Worm (Caenorhabditis elegans) whole organism, L1 larva: ENCODE results near the gene Y38H6C.13.
"Not testable (repeated sequence)": the region's sequence is repeated elsewhere in the genome, so short reads cannot be mapped to it uniquely, and the experiment has no call there.

ENCODE experiments used
- C16A3.4 ChIP-seq: fragments of 150-350 bp; optimal IDR thresholded peaks from 2 replicates; lab custom pipeline; 2014; ENCODE audit warnings: missing biosample characterization, missing genetic modification characterization
- aha-1 ChIP-seq: fragments of 150-350 bp; optimal IDR thresholded peaks from 2 replicates; lab custom pipeline; 2014; ENCODE audit warnings: missing biosample characterization, missing genetic modification characterization
- alr-1 ChIP-seq: fragments of 200-800 bp; sonication (Bioruptor generic); optimal IDR thresholded peaks from 2 replicates; lab custom pipeline; 2018; ENCODE audit warnings: borderline replicate concordance, mild to moderate bottlenecking, missing genetic modification characterization, missing compliant biosample characterization
- aly-2 ChIP-seq: fragments of 150-350 bp; optimal IDR thresholded peaks from 2 replicates; lab custom pipeline; 2014; ENCODE audit warnings: missing biosample characterization, missing genetic modification characterization
- blmp-1 ChIP-seq: fragments of 150-350 bp; optimal IDR thresholded peaks from 2 replicates; lab custom pipeline; 2014; ENCODE audit warnings: missing biosample characterization, missing genetic modification characterization
- ceh-63 ChIP-seq: fragments of 200-800 bp; sonication (Bioruptor generic); optimal IDR thresholded peaks from 2 replicates; lab custom pipeline; 2018; ENCODE audit warnings: mild to moderate bottlenecking, missing genetic modification characterization, missing compliant biosample characterization
- ces-1 ChIP-seq: fragments of 150-350 bp; optimal IDR thresholded peaks from 2 replicates; lab custom pipeline; 2014; ENCODE audit warnings: missing biosample characterization, missing genetic modification reagents, missing genetic modification characterization
- dpl-1 ChIP-seq, 3 experiments: fragments of 150-350 bp in 2 of 3; sonication (generic microtip) in 1 of 3; optimal IDR thresholded peaks; 2 replicates each; lab custom pipeline; 2014 to 2017; ENCODE audit warnings: missing biosample characterization in 3 of 3, missing genetic modification characterization in 3 of 3, missing genetic modification reagents in 3 of 3
- dsc-1 ChIP-seq: sonication (generic microtip); optimal IDR thresholded peaks from 2 replicates; lab custom pipeline; 2016; ENCODE audit warnings: mild to moderate bottlenecking, missing genetic modification characterization, missing compliant biosample characterization
- efl-1 ChIP-seq, 4 experiments: fragments of 150-350 bp; optimal IDR thresholded peaks in 3 of 4; peaks in 1 of 4; 1 replicate in 1 of 4; 2 replicates in 3 of 4; lab custom pipeline; 2014; ENCODE audit warnings: missing biosample characterization in 2 of 4, missing genetic modification characterization in 2 of 4, missing genetic modification reagents in 2 of 4
- efl-3 ChIP-seq: fragments of 200-800 bp; sonication (Bioruptor generic); optimal IDR thresholded peaks from 2 replicates; lab custom pipeline; 2018; ENCODE audit warnings: mild to moderate bottlenecking, missing genetic modification characterization, missing compliant biosample characterization
- ets-5 ChIP-seq: fragments of 200-800 bp; sonication (Bioruptor generic); IDR thresholded peaks from 2 replicates; pipeline ENCODE4 v1.3.6; 2022; ENCODE audit warnings: missing genetic modification characterization, missing compliant biosample characterization
- hlh-17 ChIP-seq: fragments of 200-800 bp; sonication (Bioruptor generic); optimal IDR thresholded peaks from 2 replicates; lab custom pipeline; 2018; ENCODE audit warnings: missing genetic modification characterization, mild to moderate bottlenecking, missing compliant biosample characterization, moderate library complexity, borderline replicate concordance
- hpl-2 ChIP-seq: fragments of 150-350 bp; optimal IDR thresholded peaks from 2 replicates; lab custom pipeline; 2014; ENCODE audit warnings: missing biosample characterization, missing genetic modification reagents, missing genetic modification characterization
- irx-1 ChIP-seq: sonication (generic microtip); optimal IDR thresholded peaks from 2 replicates; lab custom pipeline; 2016; ENCODE audit warnings: missing genetic modification characterization, missing compliant biosample characterization
- jun-1 ChIP-seq: fragments of 150-350 bp; optimal IDR thresholded peaks from 2 replicates; lab custom pipeline; 2014; ENCODE audit warnings: missing biosample characterization, missing genetic modification reagents, missing genetic modification characterization
- lin-14 ChIP-seq: fragments of 200-800 bp; sonication (Bioruptor generic); optimal IDR thresholded peaks from 2 replicates; lab custom pipeline; 2018; ENCODE audit warnings: mild to moderate bottlenecking, missing genetic modification characterization, moderate library complexity, missing compliant biosample characterization
- lin-15B ChIP-seq: fragments of 150-350 bp; sonication (generic microtip); optimal IDR thresholded peaks from 3 replicates; lab custom pipeline; 2014; ENCODE audit warnings: missing biosample characterization, missing genetic modification characterization
- nhr-12 ChIP-seq: sonication (generic microtip); optimal IDR thresholded peaks from 2 replicates; lab custom pipeline; 2017; ENCODE audit warnings: missing biosample characterization, missing genetic modification characterization
- nhr-19 ChIP-seq: fragments of 200-800 bp; sonication (Bioruptor generic); conservative IDR thresholded peaks from 2 replicates; pipeline ENCODE4 v1.3.6; 2022; ENCODE audit warnings: missing genetic modification characterization, missing compliant biosample characterization
- nhr-20 ChIP-seq: sonication (generic microtip); optimal IDR thresholded peaks from 2 replicates; lab custom pipeline; 2016; ENCODE audit warnings: mild to moderate bottlenecking, missing genetic modification characterization, missing compliant biosample characterization
- nhr-237 ChIP-seq: fragments of 150-350 bp; optimal IDR thresholded peaks from 2 replicates; lab custom pipeline; 2014; ENCODE audit warnings: missing biosample characterization, missing genetic modification characterization
- nhr-47 ChIP-seq: sonication (generic microtip); optimal IDR thresholded peaks from 2 replicates; lab custom pipeline; 2016; ENCODE audit warnings: mild to moderate bottlenecking, missing genetic modification characterization, moderate library complexity, missing compliant biosample characterization
- nhr-71 ChIP-seq: sonication (generic microtip); optimal IDR thresholded peaks from 2 replicates; lab custom pipeline; 2016; ENCODE audit warnings: mild to moderate bottlenecking, missing genetic modification characterization, moderate library complexity, missing compliant biosample characterization
- nhr-85 ChIP-seq: sonication (generic microtip); peaks from one replicate; lab custom pipeline; 2016; ENCODE audit warnings: missing genetic modification characterization, inconsistent platforms, missing compliant biosample characterization
- pag-3 ChIP-seq: sonication (generic microtip); optimal IDR thresholded peaks from 2 replicates; lab custom pipeline; 2017; ENCODE audit warnings: missing genetic modification characterization, mild to moderate bottlenecking, missing compliant biosample characterization, antibody characterized with exemption, borderline replicate concordance; ENCODE audit not compliant: insufficient read depth
- pax-3 ChIP-seq: fragments of 200-800 bp; sonication (Bioruptor generic); optimal IDR thresholded peaks from 2 replicates; lab custom pipeline; 2018; ENCODE audit warnings: mild to moderate bottlenecking, missing genetic modification characterization, moderate library complexity, missing compliant biosample characterization
- pqm-1 ChIP-seq: sonication (generic microtip); optimal IDR thresholded peaks from 3 replicates; lab custom pipeline; 2017; ENCODE audit warnings: missing biosample characterization, missing genetic modification characterization
- rnt-1 ChIP-seq: sonication (generic microtip); optimal IDR thresholded peaks from 2 replicates; lab custom pipeline; 2016; ENCODE audit warnings: mild to moderate bottlenecking, missing genetic modification characterization, moderate library complexity, missing compliant biosample characterization
- skn-1 ChIP-seq: fragments of 150-350 bp; optimal IDR thresholded peaks from 2 replicates; lab custom pipeline; 2014; ENCODE audit warnings: missing biosample characterization, missing genetic modification characterization
- snpc-4 ChIP-seq: fragments of 150-350 bp; optimal IDR thresholded peaks from 2 replicates; lab custom pipeline; 2014; ENCODE audit warnings: missing biosample characterization, missing genetic modification characterization
- sptf-1 ChIP-seq: fragments of 150-350 bp; optimal IDR thresholded peaks from 2 replicates; lab custom pipeline; 2014; ENCODE audit warnings: missing biosample characterization, missing genetic modification characterization
- unc-62 ChIP-seq: fragments of 150-350 bp; optimal IDR thresholded peaks from 2 replicates; lab custom pipeline; 2014; ENCODE audit warnings: missing biosample characterization, missing genetic modification reagents, missing genetic modification characterization
- unc-86 ChIP-seq: sonication (generic microtip); optimal IDR thresholded peaks from 2 replicates; lab custom pipeline; 2016; ENCODE audit warnings: missing genetic modification characterization, missing compliant biosample characterization
- unc-98 ChIP-seq: fragments of 200-800 bp; sonication (Bioruptor generic); IDR thresholded peaks from 2 replicates; pipeline ENCODE4 v1.3.6; 2022; ENCODE audit warnings: missing genetic modification characterization, missing compliant biosample characterization
- vab-15 ChIP-seq: sonication (generic microtip); optimal IDR thresholded peaks from 2 replicates; lab custom pipeline; 2017; ENCODE audit warnings: missing genotype, mild to moderate bottlenecking, missing genetic modification characterization, missing compliant biosample characterization
- zip-4 ChIP-seq: fragments of 200-800 bp; sonication (Bioruptor generic); optimal IDR thresholded peaks from 2 replicates; lab custom pipeline; 2018; ENCODE audit warnings: mild to moderate bottlenecking, missing genetic modification characterization, moderate library complexity, missing compliant biosample characterization
- ztf-11 ChIP-seq, 2 experiments: sonication (generic microtip); optimal IDR thresholded peaks; 2 replicates each; lab custom pipeline; 2016 to 2017; ENCODE audit warnings: missing genetic modification characterization in 2 of 2, missing biosample characterization in 1 of 2, missing compliant biosample characterization in 1 of 2
- ztf-4 ChIP-seq: fragments of 150-350 bp; optimal IDR thresholded peaks from 2 replicates; lab custom pipeline; 2014; ENCODE audit warnings: missing biosample characterization, missing genetic modification characterization

Gene Y38H6C.13

DNA sequence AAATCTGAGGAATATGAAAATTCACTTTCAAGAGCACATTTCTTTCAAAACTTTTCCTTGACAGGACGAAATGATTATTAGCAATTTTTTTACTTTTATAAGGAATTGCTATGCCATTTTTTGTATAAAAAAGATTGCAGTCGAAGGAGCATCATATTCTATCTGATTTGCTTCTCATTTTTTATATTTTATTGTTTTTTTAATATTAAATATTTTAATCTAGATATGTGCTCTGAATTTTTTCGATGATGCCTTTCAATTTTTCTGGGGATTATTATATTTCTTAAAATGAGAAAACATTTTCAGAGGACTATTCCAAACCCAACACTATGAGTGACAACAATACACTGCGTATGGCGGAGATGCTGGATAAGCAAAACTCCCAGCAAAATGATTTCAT is 36.5 kb downstream of the Y38H6C.13 start, which contains the start of gene F26F2.13:
F26F2.13 (plus strand) TSS at position 301 of the 400 bp plus-strand sequence.
- not testable (repeated sequence) for TF ChIP-seq ceh-63 (GFP tag; lab: Kevin White, UChicago); dpl-1 (GFP tag; optimal IDR thresholded peaks at IDR 0.05; lab: Kevin White, UChicago); lin-14

DNA sequence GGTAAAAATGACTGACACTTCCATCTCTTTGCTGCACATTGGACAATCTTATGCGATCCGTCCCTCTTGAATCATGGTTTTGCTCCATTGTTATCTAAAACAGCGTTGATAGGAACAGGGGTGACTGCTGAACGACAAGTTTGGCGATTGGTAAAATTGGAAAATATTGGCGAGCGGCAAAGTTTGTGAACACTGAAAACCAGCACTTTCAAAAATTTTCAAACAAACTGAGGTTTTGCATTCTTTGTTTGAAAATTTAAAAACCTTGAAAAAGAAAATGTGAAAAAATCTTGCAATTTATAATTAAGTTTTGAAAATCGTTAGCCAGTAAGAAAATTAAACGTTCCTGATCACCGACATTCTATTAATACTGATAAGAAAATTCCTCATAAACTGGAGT is 38.9 kb downstream of the Y38H6C.13 start, which contains the start of gene F26F2.3:
F26F2.3 (minus strand) TSS at position 101 of the 400 bp plus-strand sequence.
- TF ChIP-seq jun-1 (tag; lab: Kevin White, UChicago) (no peak), unc-86 (tag; lab: Kevin White, UChicago) (no peak), lin-15B (no peak), nhr-19 (no peak), nhr-20 (no peak), nhr-237 (tag; lab: Kevin White, UChicago) (no peak), irx-1 (tag; lab: Kevin White, UChicago) (no peak), aly-2 (tag; lab: Kevin White, UChicago) (no peak), nhr-85 (tag; lab: Kevin White, UChicago) (no peak), pqm-1 (tag; lab: Kevin White, UChicago) (no peak), hpl-2 (GFP tag; lab: Kevin White, UChicago) (no peak), ces-1 (GFP tag; lab: Kevin White, UChicago) (no peak), nhr-12 (tag; lab: Kevin White, UChicago) (no peak), pag-3 (tag; lab: Kevin White, UChicago) (no peak), efl-3 (GFP tag; lab: Kevin White, UChicago) (no peak), rnt-1 (no peak)
- TF ChIP-seq, all 84 proteins: peak for 0

DNA sequence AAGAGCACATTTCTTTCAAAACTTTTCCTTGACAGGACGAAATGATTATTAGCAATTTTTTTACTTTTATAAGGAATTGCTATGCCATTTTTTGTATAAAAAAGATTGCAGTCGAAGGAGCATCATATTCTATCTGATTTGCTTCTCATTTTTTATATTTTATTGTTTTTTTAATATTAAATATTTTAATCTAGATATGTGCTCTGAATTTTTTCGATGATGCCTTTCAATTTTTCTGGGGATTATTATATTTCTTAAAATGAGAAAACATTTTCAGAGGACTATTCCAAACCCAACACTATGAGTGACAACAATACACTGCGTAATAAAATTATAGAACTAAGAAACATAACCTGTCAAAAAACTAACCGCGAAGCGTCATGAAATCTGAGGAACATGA is 41.4 kb downstream of the Y38H6C.13 start, which contains the start of gene F26F2.4:
F26F2.4 (plus strand) TSS at position 301 of the 400 bp plus-strand sequence.
- TF ChIP-seq C16A3.4 (tag; lab: Kevin White, UChicago); snpc-4 (tag; lab: Kevin White, UChicago); dsc-1: not testable (repeated sequence)

DNA sequence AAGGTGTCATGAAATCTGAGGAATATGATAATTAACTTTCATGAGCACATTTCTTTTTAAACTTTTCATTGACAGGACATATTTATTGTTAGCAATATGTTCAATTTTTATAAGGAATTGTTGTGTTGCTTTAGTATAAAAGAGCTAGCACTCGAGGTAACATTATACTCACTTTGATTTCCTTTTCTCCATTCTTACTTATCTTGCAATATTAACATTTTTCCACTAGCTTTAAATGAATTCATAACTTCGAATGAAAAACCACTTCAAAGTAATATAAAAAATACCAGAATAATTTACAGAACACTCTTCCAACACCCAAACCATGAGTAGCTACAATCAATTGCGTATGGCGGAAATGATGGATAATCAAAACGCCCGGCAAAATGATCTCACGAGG is 45.8 kb downstream of the Y38H6C.13 start, which contains the start of gene F26F2.5:
F26F2.5 (plus strand) TSS at position 301 of the 400 bp plus-strand sequence.
- no peak for TF ChIP-seq jun-1 (tag; lab: Kevin White, UChicago)
- no peak for TF ChIP-seq alr-1 (tag; lab: Kevin White, UChicago)
- no peak for TF ChIP-seq unc-98 (GFP tag; lab: Robert Waterston, UW)
- no peak for TF ChIP-seq pax-3 (tag; lab: Kevin White, UChicago)
- TF ChIP-seq unc-62, result no peak
- TF ChIP-seq, all 84 proteins: peak for 0

DNA sequence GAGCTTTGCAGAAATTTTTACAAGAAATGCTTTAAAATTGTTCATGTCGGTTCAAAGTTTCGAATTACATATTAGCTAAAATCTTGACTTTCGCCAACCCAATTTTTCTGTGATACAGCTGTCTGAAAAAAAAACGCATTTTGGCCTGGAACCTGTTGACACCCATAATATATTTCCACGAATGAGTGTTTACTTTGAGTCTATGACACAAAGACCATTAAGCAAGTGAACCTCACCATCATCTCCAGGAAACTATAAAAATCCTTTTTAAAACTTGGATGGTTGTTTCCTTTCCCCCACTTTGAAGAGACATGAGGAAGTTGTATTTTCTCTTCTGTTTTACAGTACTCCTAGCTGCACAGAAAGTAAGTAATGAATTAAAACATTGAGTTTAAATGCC is 46.7 kb downstream of the Y38H6C.13 start, which contains the start of gene clec-263:
clec-263 (plus strand) TSS at position 301 of the 400 bp plus-strand sequence.
- TF ChIP-seq aha-1 (tag; lab: Kevin White, UChicago), result no peak
- no peak for TF ChIP-seq efl-1 (optimal IDR thresholded peaks at IDR 0.05; lab: Kevin White, UChicago)
- peak in 1 of 2 experiments; percentile 4 for TF ChIP-seq efl-1 (GFP tag; optimal IDR thresholded peaks at IDR 0.05 in 1 of 2; lab: Kevin White, UChicago)

DNA sequence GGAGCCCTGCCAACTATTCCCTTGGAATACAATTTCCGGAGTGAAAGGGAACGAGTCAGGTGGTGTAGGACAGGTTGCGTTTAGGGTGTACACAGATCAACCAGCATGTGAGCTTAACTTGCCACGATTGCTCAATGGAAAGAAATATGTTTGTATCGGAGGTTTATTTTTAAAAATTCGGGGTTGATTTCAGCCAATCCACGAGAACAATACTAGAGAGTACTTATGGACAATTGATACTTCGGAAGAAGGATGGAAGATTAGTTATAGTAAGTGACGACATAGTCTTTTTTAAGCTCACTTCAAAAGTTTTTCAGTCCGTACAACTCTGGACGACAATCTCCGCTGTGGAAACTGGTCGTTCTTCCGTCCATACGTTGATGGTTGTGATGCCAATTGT is 47.3 kb downstream of the Y38H6C.13 start:
- TF ChIP-seq lin-14 (no peak), vab-15 (tag; lab: Kevin White, UChicago) (no peak), unc-86 (tag; lab: Kevin White, UChicago) (no peak), sptf-1 (tag; lab: Kevin White, UChicago) (no peak), ceh-63 (GFP tag; lab: Kevin White, UChicago) (no peak), hlh-17 (GFP tag; lab: Kevin White, UChicago) (no peak), skn-1 (tag; lab: Kevin White, UChicago) (no peak), aha-1 (tag; lab: Kevin White, UChicago) (no peak), blmp-1 (tag; lab: Kevin White, UChicago) (no peak), nhr-47 (tag; lab: Kevin White, UChicago) (no peak), ztf-4 (tag; lab: Kevin White, UChicago) (no peak), hpl-2 (GFP tag; lab: Kevin White, UChicago) (no peak), zip-4 (GFP tag; lab: Kevin White, UChicago) (no peak), ets-5 (GFP tag; lab: Robert Waterston, UW) (no peak), ztf-11 (tag; optimal IDR thresholded peaks at IDR 0.05; lab: Kevin White, UChicago) (no peak), unc-98 (GFP tag; lab: Robert Waterston, UW) (no peak), nhr-71 (tag; lab: Kevin White, UChicago) (no peak)
